Worm (Caenorhabditis elegans): Measurements from ENCODE around the gene sra-37.

sra-37 gene

ce11 chrX:13909850-13910249 is 16.7 kb upstream of the sra-37 start, which contains the start of gene Y26E6A.3:
TSS of gene Y26E6A.3 (minus strand) at chrX:13909950.
- TF ChIP-seq sem-2 (GFP tag; optimal IDR thresholded peaks at IDR 0.05) (no peak), ceh-83 (GFP tag; optimal IDR thresholded peaks at IDR 0.05) (no peak), ztf-11 (tag; optimal IDR thresholded peaks at IDR 0.05) (no peak), nhr-12 (tag; optimal IDR thresholded peaks at IDR 0.05) (no peak), flh-1 (GFP tag; optimal IDR thresholded peaks at IDR 0.05) (no peak), elt-1 (tag; optimal IDR thresholded peaks at IDR 0.05; ENCODE audit: borderline replicate concordance, insufficient read depth) (no peak), unc-39 (tag; optimal IDR thresholded peaks at IDR 0.05) (no peak), ceh-43 (GFP tag; optimal IDR thresholded peaks at IDR 0.05) (no peak), drap-1 (GFP tag; optimal IDR thresholded peaks at IDR 0.05) (no peak), ceh-39 (tag; optimal IDR thresholded peaks at IDR 0.05) (no peak), mls-2 (tag; optimal IDR thresholded peaks at IDR 0.05) (no peak), mab-5 (tag; optimal IDR thresholded peaks at IDR 0.05) (no peak)

ce11 chrX:13903769-13904168 is 10.6 kb upstream of the sra-37 start:
- TF ChIP-seq ham-2 (GFP tag; optimal IDR thresholded peaks at IDR 0.05) (no peak), lsy-2 (tag; optimal IDR thresholded peaks at IDR 0.05) (no peak), elt-3 (tag; optimal IDR thresholded peaks at IDR 0.05) (no peak), snpc-4 (tag; optimal IDR thresholded peaks at IDR 0.05) (no peak), sem-2 (GFP tag; optimal IDR thresholded peaks at IDR 0.05) (no peak), ceh-39 (tag; optimal IDR thresholded peaks at IDR 0.05) (no peak), ces-1 (GFP tag; optimal IDR thresholded peaks at IDR 0.05) (no peak), nhr-12 (tag; optimal IDR thresholded peaks at IDR 0.05) (no peak), unc-120 (tag; optimal IDR thresholded peaks at IDR 0.05; ENCODE audit: poor library complexity, severe bottlenecking) (no peak), lin-13 (tag; optimal IDR thresholded peaks at IDR 0.05) (no peak), flh-1 (GFP tag; optimal IDR thresholded peaks at IDR 0.05) (no peak), ceh-83 (GFP tag; optimal IDR thresholded peaks at IDR 0.05) (no peak), nhr-28 (tag; optimal IDR thresholded peaks at IDR 0.05) (no peak), mls-2 (tag; optimal IDR thresholded peaks at IDR 0.05) (no peak), ztf-11 (tag; optimal IDR thresholded peaks at IDR 0.05) (no peak)

ce11 chrX:13903328-13903727 is 10.2 kb upstream of the sra-37 start, which contains the start of gene sra-39:
TSS of gene sra-39 (minus strand) at chrX:13903428.
- no peak for TF ChIP-seq nhr-76 (tag; optimal IDR thresholded peaks at IDR 0.05)
- TF ChIP-seq zip-8 (tag; optimal IDR thresholded peaks at IDR 0.05), result no peak
- no peak for TF ChIP-seq pha-4 (tag; optimal IDR thresholded peaks at IDR 0.05)
- no peak for TF ChIP-seq mep-1 (tag; optimal IDR thresholded peaks at IDR 0.05)
- no peak for TF ChIP-seq ztf-11 (tag; optimal IDR thresholded peaks at IDR 0.05)
- TF ChIP-seq ham-2 (GFP tag; optimal IDR thresholded peaks at IDR 0.05), result no peak
- TF ChIP-seq lin-13 (tag; optimal IDR thresholded peaks at IDR 0.05), result no peak
- no peak for TF ChIP-seq ceh-43 (GFP tag; optimal IDR thresholded peaks at IDR 0.05)
- TF ChIP-seq unc-62 (GFP tag; optimal IDR thresholded peaks at IDR 0.05), result no peak
- no peak for TF ChIP-seq lsy-2 (tag; optimal IDR thresholded peaks at IDR 0.05)
- no peak for TF ChIP-seq nhr-237 (tag; optimal IDR thresholded peaks at IDR 0.05)
- TF ChIP-seq M03D4.4 (tag; optimal IDR thresholded peaks at IDR 0.05), result no peak
- TF ChIP-seq unc-39 (tag; optimal IDR thresholded peaks at IDR 0.05), result no peak
- no peak for TF ChIP-seq drap-1 (GFP tag; optimal IDR thresholded peaks at IDR 0.05)
- TF ChIP-seq nhr-28 (tag; optimal IDR thresholded peaks at IDR 0.05), result no peak
- no peak for TF ChIP-seq snpc-4 (tag; optimal IDR thresholded peaks at IDR 0.05)

ce11 chrX:13900047-13900446 is 6.9 kb upstream of the sra-37 start, which contains the start of gene sra-38:
TSS of gene sra-38 (minus strand) at chrX:13900147.
- no peak for TF ChIP-seq pha-4 (tag; optimal IDR thresholded peaks at IDR 0.05)
- TF ChIP-seq nhr-2 (tag; optimal IDR thresholded peaks at IDR 0.05), result no peak
- TF ChIP-seq sem-2 (GFP tag; optimal IDR thresholded peaks at IDR 0.05), result no peak
- no peak for TF ChIP-seq flh-1 (GFP tag; optimal IDR thresholded peaks at IDR 0.05)
- TF ChIP-seq ham-2 (GFP tag; optimal IDR thresholded peaks at IDR 0.05), result no peak
- TF ChIP-seq snpc-4 (tag; optimal IDR thresholded peaks at IDR 0.05), result no peak
- no peak for TF ChIP-seq M03D4.4 (tag; optimal IDR thresholded peaks at IDR 0.05)
- no peak for TF ChIP-seq mep-1 (tag; optimal IDR thresholded peaks at IDR 0.05)
- no peak for TF ChIP-seq nhr-76 (tag; optimal IDR thresholded peaks at IDR 0.05)
- TF ChIP-seq drap-1 (GFP tag; optimal IDR thresholded peaks at IDR 0.05), result no peak
- TF ChIP-seq lin-13 (tag; optimal IDR thresholded peaks at IDR 0.05), result no peak
- TF ChIP-seq ceh-83 (GFP tag; optimal IDR thresholded peaks at IDR 0.05), result no peak
- no peak for TF ChIP-seq nhr-237 (tag; optimal IDR thresholded peaks at IDR 0.05)

- no peak for TF ChIP-seq unc-62 (GFP tag; optimal IDR thresholded peaks at IDR 0.05)
- TF ChIP-seq nhr-2 (tag; optimal IDR thresholded peaks at IDR 0.05), result peak; percentile 17
Measured at ce11 chrX:13886195-13886594, 7.0 kb downstream of the sra-37 start.

ce11 chrX:13885131-13885530 is 8.0 kb downstream of the sra-37 start:
- no peak for TF ChIP-seq nhr-2 (tag; optimal IDR thresholded peaks at IDR 0.05)
- no peak for TF ChIP-seq mep-1 (tag; optimal IDR thresholded peaks at IDR 0.05)
- no peak for TF ChIP-seq cnd-1 (tag; optimal IDR thresholded peaks at IDR 0.05)
- no peak for TF ChIP-seq flh-1 (GFP tag; optimal IDR thresholded peaks at IDR 0.05)
- TF ChIP-seq M03D4.4 (tag; optimal IDR thresholded peaks at IDR 0.05), result no peak
- no peak for TF ChIP-seq nhr-76 (tag; optimal IDR thresholded peaks at IDR 0.05)
- no peak for TF ChIP-seq lsy-2 (tag; optimal IDR thresholded peaks at IDR 0.05)
- no peak for TF ChIP-seq elt-3 (tag; optimal IDR thresholded peaks at IDR 0.05)
- no peak for TF ChIP-seq bed-3 (GFP tag; optimal IDR thresholded peaks at IDR 0.05)
- TF ChIP-seq hlh-1 (tag; optimal IDR thresholded peaks at IDR 0.05), result no peak
- no peak for TF ChIP-seq elt-1 (tag; optimal IDR thresholded peaks at IDR 0.05; ENCODE audit: borderline replicate concordance, insufficient read depth)
- TF ChIP-seq mab-5 (tag; optimal IDR thresholded peaks at IDR 0.05), result no peak
